Worm (Caenorhabditis elegans) whole organism, late embryonic: ENCODE data around the gene irld-47.

ENCODE experiments used
- fkh-10 ChIP-seq: fragments of 150-350 bp; optimal IDR thresholded peaks from 2 replicates; lab custom pipeline; 2014; ENCODE audit warnings: missing biosample characterization, missing genetic modification reagents, missing genetic modification characterization
- pqm-1 ChIP-seq: sonication (generic microtip); optimal IDR thresholded peaks from 2 replicates; lab custom pipeline; 2016; ENCODE audit warnings: missing genetic modification characterization, missing compliant biosample characterization

ce11 chrII:7776715-7777114 lies 45.6 kb downstream of the irld-47 start:
- TF ChIP-seq fkh-10 (GFP tag; lab: Kevin White, UChicago) (no peak), pqm-1 (no peak)
